Worm (Caenorhabditis elegans) whole organism, young adult: ENCODE results near the gene nhr-198.

Experiments
- D2030.7 ChIP-seq: fragments of 200-800 bp; sonication (Bioruptor generic); IDR thresholded peaks from 2 replicates; pipeline ENCODE4 v1.3.6; 2022; ENCODE audit warnings: missing genetic modification reagents, missing genetic modification characterization, missing compliant biosample characterization
- F33H1.4 ChIP-seq: fragments of 200-800 bp; sonication (Bioruptor generic); IDR thresholded peaks from 2 replicates; pipeline ENCODE4 v1.3.6; 2022; ENCODE audit warnings: missing genetic modification reagents, missing genetic modification characterization, missing compliant biosample characterization
- F49E8.2 ChIP-seq: sonication (generic microtip); optimal IDR thresholded peaks from 3 replicates; lab custom pipeline; 2017; ENCODE audit warnings: missing genetic modification characterization, mild to moderate bottlenecking, missing compliant biosample characterization, antibody characterized with exemption, moderate library complexity; ENCODE audit not compliant: insufficient read depth
- F52B5.7 ChIP-seq: sonication (generic microtip); optimal IDR thresholded peaks from 2 replicates; lab custom pipeline; 2016; ENCODE audit warnings: mild to moderate bottlenecking, missing genetic modification characterization, missing compliant biosample characterization
- F57C9.4 ChIP-seq: sonication (generic microtip); optimal IDR thresholded peaks from 2 replicates; lab custom pipeline; 2017; ENCODE audit warnings: mild to moderate bottlenecking, missing genetic modification characterization, missing compliant biosample characterization
- K12H6.12 ChIP-seq: fragments of 200-800 bp; sonication (Bioruptor generic); optimal IDR thresholded peaks from 2 replicates; lab custom pipeline; 2018; ENCODE audit warnings: mild to moderate bottlenecking, missing genetic modification characterization, missing compliant biosample characterization
- T26A5.8 ChIP-seq: sonication (generic microtip); optimal IDR thresholded peaks from 2 replicates; lab custom pipeline; 2016; ENCODE audit warnings: missing genetic modification characterization, missing compliant biosample characterization
- Y53F4B.3 ChIP-seq: fragments of 200-800 bp; sonication (Bioruptor generic); IDR thresholded peaks from 2 replicates; pipeline ENCODE4 v1.3.6; 2022; ENCODE audit warnings: missing genetic modification reagents, missing genetic modification characterization, missing compliant biosample characterization
- ZK185.1 ChIP-seq: sonication (generic microtip); optimal IDR thresholded peaks from 2 replicates; lab custom pipeline; 2016; ENCODE audit warnings: mild to moderate bottlenecking, missing genetic modification characterization, missing compliant biosample characterization; ENCODE audit not compliant: poor library complexity, severe bottlenecking
- aptf-3 ChIP-seq: fragments of 200-800 bp; sonication (Bioruptor generic); IDR thresholded peaks from 2 replicates; pipeline ENCODE4 v1.3.6; 2022; ENCODE audit warnings: missing genetic modification characterization, missing compliant biosample characterization
- athp-1 ChIP-seq: sonication (generic microtip); optimal IDR thresholded peaks from 2 replicates; lab custom pipeline; 2017; ENCODE audit warnings: mild to moderate bottlenecking, missing genetic modification characterization, missing compliant biosample characterization
- bed-2 ChIP-seq: fragments of 200-800 bp; sonication (Bioruptor generic); IDR thresholded peaks from 2 replicates; pipeline ENCODE4 v1.3.6; 2022; ENCODE audit warnings: missing genetic modification reagents, missing genetic modification characterization, missing compliant biosample characterization
- ccch-3 ChIP-seq: fragments of 200-800 bp; sonication (Bioruptor generic); optimal IDR thresholded peaks from 2 replicates; lab custom pipeline; 2018; ENCODE audit warnings: mild to moderate bottlenecking, missing genetic modification characterization, missing compliant biosample characterization
- ceh-79 ChIP-seq: sonication (generic microtip); optimal IDR thresholded peaks from 2 replicates; lab custom pipeline; 2017; ENCODE audit warnings: mild to moderate bottlenecking, missing genetic modification characterization, missing compliant biosample characterization
- dpff-1 ChIP-seq: sonication (generic microtip); optimal IDR thresholded peaks from 2 replicates; lab custom pipeline; 2017; ENCODE audit warnings: mild to moderate bottlenecking, missing genetic modification characterization, missing compliant biosample characterization
- efl-1 ChIP-seq: fragments of 150-350 bp; optimal IDR thresholded peaks from 2 replicates; lab custom pipeline; 2014; ENCODE audit warnings: missing biosample characterization, missing genetic modification reagents, missing genetic modification characterization
- fkh-3 ChIP-seq: sonication (generic microtip); optimal IDR thresholded peaks from 2 replicates; lab custom pipeline; 2016; ENCODE audit warnings: mild to moderate bottlenecking, missing genetic modification characterization, missing compliant biosample characterization
- lag-1 ChIP-seq: fragments of 200-800 bp; sonication (Bioruptor generic); IDR thresholded peaks from 2 replicates; pipeline ENCODE4 v1.3.6; 2022; ENCODE audit warnings: missing genetic modification reagents, missing genetic modification characterization, missing compliant biosample characterization
- let-526 ChIP-seq: fragments of 200-800 bp; sonication (Bioruptor generic); IDR thresholded peaks from 2 replicates; pipeline ENCODE4 v1.3.6; 2022; ENCODE audit warnings: missing genetic modification reagents, missing genetic modification characterization, missing compliant biosample characterization
- lin-26 ChIP-seq: fragments of 200-800 bp; sonication (Bioruptor generic); IDR thresholded peaks from 2 replicates; pipeline ENCODE4 v1.3.6; 2022; ENCODE audit warnings: missing genetic modification reagents, missing genetic modification characterization, missing compliant biosample characterization
- lin-35 ChIP-seq, 3 experiments: fragments of 150-350 bp in 2 of 3; sonication (generic microtip) in 1 of 3; optimal IDR thresholded peaks; 2 replicates each; lab custom pipeline; 2014 to 2018; ENCODE audit warnings: missing biosample characterization in 3 of 3, missing genetic modification characterization in 3 of 3, missing genetic modification reagents in 3 of 3
- lin-40 ChIP-seq: sonication (generic microtip); optimal IDR thresholded peaks from 2 replicates; lab custom pipeline; 2016; ENCODE audit warnings: missing genetic modification characterization, mild to moderate bottlenecking, missing compliant biosample characterization, missing genotype, missing genetic modification reagents
- mel-28 ChIP-seq: sonication (generic microtip); optimal IDR thresholded peaks from 2 replicates; lab custom pipeline; 2016; ENCODE audit warnings: borderline replicate concordance, mild to moderate bottlenecking, missing genetic modification characterization, missing compliant biosample characterization
- nhr-120 ChIP-seq: fragments of 200-800 bp; sonication (Bioruptor generic); IDR thresholded peaks from 2 replicates; pipeline ENCODE4 v1.3.6; 2022; ENCODE audit warnings: missing genetic modification characterization, missing compliant biosample characterization
- nhr-179 ChIP-seq: sonication (generic microtip); optimal IDR thresholded peaks from 2 replicates; lab custom pipeline; 2016; ENCODE audit warnings: mild to moderate bottlenecking, missing genetic modification characterization, missing compliant biosample characterization
- nhr-27 ChIP-seq: fragments of 200-800 bp; sonication (Bioruptor generic); optimal IDR thresholded peaks from 2 replicates; lab custom pipeline; 2018; ENCODE audit warnings: mild to moderate bottlenecking, missing genetic modification characterization, moderate library complexity, missing compliant biosample characterization
- nhr-90 ChIP-seq: sonication (generic microtip); optimal IDR thresholded peaks from 2 replicates; lab custom pipeline; 2016; ENCODE audit warnings: missing genotype, mild to moderate bottlenecking, missing genetic modification characterization, missing compliant biosample characterization
- pbrm-1 ChIP-seq: fragments of 200-800 bp; sonication (Bioruptor generic); IDR thresholded peaks from 2 replicates; pipeline ENCODE4 v1.3.6; 2022; ENCODE audit warnings: missing genetic modification reagents, missing genetic modification characterization, missing compliant biosample characterization
- sptf-2 ChIP-seq: fragments of 200-800 bp; sonication (Bioruptor generic); optimal IDR thresholded peaks from 2 replicates; lab custom pipeline; 2018; ENCODE audit warnings: mild to moderate bottlenecking, missing genetic modification characterization, missing compliant biosample characterization
- tbp1 ChIP-seq: fragments of 200-800 bp; sonication (Bioruptor generic); optimal IDR thresholded peaks from 2 replicates; lab custom pipeline; 2018; ENCODE audit warnings: mild to moderate bottlenecking, missing genetic modification characterization, missing compliant biosample characterization
- unc-62 ChIP-seq: fragments of 150-350 bp; optimal IDR thresholded peaks from 2 replicates; lab custom pipeline; 2014; ENCODE audit warnings: missing biosample characterization, missing genetic modification reagents, missing genetic modification characterization
- zfh-2 ChIP-seq: fragments of 200-800 bp; sonication (Bioruptor generic); conservative IDR thresholded peaks from 2 replicates; pipeline ENCODE4 v1.3.6; 2022; ENCODE audit warnings: missing genetic modification reagents, missing genetic modification characterization, missing compliant biosample characterization
- zim-3 ChIP-seq: sonication (generic microtip); optimal IDR thresholded peaks from 2 replicates; lab custom pipeline; 2017; ENCODE audit warnings: mild to moderate bottlenecking, missing genetic modification characterization, moderate library complexity, missing compliant biosample characterization
- ztf-18 ChIP-seq: sonication (generic microtip); optimal IDR thresholded peaks from 2 replicates; lab custom pipeline; 2016; ENCODE audit warnings: missing genotype, mild to moderate bottlenecking, missing genetic modification characterization, missing compliant biosample characterization
- ztf-6 ChIP-seq: fragments of 200-800 bp; sonication (Bioruptor generic); IDR thresholded peaks from 2 replicates; pipeline ENCODE4 v1.3.6; 2022; ENCODE audit warnings: missing genetic modification reagents, missing genetic modification characterization, missing compliant biosample characterization

nhr-198 gene

DNA sequence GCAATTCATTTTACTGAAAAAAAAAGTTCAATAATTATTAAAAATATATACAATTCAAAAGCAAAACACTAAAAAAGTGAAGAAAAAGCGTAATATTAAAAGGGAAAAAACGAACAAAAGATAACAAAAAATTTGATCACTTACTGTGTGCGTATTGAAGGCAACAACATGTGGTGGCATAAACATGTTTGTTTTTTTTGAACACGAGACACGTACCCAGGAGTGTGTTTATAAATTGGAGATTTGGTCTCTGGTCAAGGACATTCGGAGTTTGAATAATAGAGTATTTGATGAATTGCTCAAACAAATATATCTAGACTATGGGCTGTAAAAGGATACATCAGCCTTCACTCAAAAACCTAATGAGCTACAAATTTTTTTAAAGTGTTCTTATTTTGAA, 21.8 kb downstream of the nhr-198 start:
- no peak for TF ChIP-seq ccch-3 (GFP tag; lab: Kevin White, UChicago)
- no peak for TF ChIP-seq F33H1.4
- no peak for TF ChIP-seq nhr-27 (tag; lab: Kevin White, UChicago)
- no peak for TF ChIP-seq nhr-90 (tag; lab: Kevin White, UChicago)
- TF ChIP-seq mel-28 (tag; lab: Kevin White, UChicago) = no peak
- TF ChIP-seq sptf-2 (GFP tag; lab: Kevin White, UChicago) = no peak
- no peak for TF ChIP-seq D2030.7 (GFP tag; lab: Robert Waterston, UW)
- no peak for TF ChIP-seq zim-3 (tag; lab: Kevin White, UChicago)
- no peak for TF ChIP-seq F57C9.4 (tag; lab: Kevin White, UChicago)
- TF ChIP-seq tbp1 = no peak
- TF ChIP-seq unc-62 (GFP tag; lab: Kevin White, UChicago) = no peak
- no peak for TF ChIP-seq athp-1 (tag; lab: Kevin White, UChicago)
- TF ChIP-seq, all 124 proteins: peak for 0

DNA sequence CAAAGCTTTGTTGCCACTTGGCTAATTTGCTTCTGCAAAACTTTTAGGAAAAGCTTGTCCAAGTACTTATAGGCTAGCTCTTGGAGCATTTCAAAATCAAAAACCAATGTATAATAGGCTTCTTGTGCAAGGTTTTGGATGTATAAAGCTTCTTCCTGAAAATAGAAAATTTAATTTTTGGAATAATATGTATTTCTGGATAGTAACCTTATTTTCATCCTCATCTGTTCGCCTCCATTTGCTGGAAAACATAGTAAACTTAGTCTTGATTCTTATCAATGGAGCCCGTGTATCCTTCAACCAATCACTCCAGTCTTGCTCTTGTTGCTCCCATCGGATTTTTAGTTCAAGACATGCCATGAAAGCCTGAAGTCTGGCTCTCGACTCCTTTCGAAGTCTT, 22.9 kb downstream of the nhr-198 start, which contains the start of gene Y6E2A.4:
Gene Y6E2A.4, minus strand, starts transcription at position 101 of the 400 bp plus-strand sequence.
- no peak for TF ChIP-seq let-526

DNA sequence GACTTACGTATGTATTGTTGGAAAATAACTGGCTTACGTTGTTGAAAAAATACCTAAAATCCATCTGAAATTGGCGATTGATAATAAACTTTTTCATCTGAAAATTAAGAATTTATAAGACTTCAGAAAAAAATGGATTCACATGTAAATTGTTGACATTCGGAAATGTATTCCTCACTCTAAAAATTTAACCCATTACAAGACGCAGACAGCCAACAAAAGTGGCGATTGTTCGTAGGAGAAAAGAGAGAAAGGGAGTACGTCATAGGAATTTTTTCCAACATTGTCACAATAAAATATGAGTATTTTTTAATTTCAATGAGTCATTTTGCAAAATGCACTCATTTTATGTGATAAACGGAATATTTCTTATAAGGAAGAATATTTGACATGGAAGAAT, 24.8 kb downstream of the nhr-198 start, which contains the start of gene Y6E2A.5:
Gene Y6E2A.5, minus strand, starts transcription at position 101 of the 400 bp plus-strand sequence.
- TF ChIP-seq F49E8.2 (no peak), aptf-3 (no peak), ztf-6 (no peak), T26A5.8 (no peak), ZK185.1 (tag; lab: Kevin White, UChicago) (no peak), ceh-79 (tag; lab: Kevin White, UChicago) (no peak), nhr-120 (no peak), bed-2 (GFP tag; lab: Robert Waterston, UW) (no peak), dpff-1 (tag; lab: Kevin White, UChicago) (no peak), nhr-179 (no peak), lin-26 (no peak), ztf-18 (tag; lab: Kevin White, UChicago) (no peak), K12H6.12 (no peak), let-526 (no peak), efl-1 (GFP tag; lab: Kevin White, UChicago) (no peak)

DNA sequence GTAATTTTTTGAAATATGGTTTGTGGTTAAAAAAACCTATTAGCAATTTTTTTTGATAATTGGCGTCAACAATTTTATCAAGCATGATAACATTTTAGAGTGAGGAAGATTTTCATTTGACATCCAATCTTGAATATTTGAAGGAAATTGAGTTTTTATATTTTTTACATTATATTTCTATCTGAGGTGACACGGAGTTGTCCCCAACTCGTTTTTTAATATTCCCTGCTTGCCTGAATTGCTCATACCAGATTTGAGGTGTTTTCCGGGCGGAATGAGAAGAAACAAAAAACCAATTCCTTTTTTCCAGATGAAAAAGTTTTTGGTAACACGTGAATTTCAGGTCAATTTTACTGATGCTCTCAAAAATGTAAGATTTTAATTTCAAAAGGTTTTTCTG, 25.8 kb downstream of the nhr-198 start, which contains the start of gene Y6E2A.7:
Gene Y6E2A.7, plus strand, starts transcription at position 301 of the 400 bp plus-strand sequence.
- TF ChIP-seq ccch-3 (GFP tag; lab: Kevin White, UChicago) (no peak), unc-62 (GFP tag; lab: Kevin White, UChicago) (no peak), lin-40 (no peak), mel-28 (tag; lab: Kevin White, UChicago) (no peak), zfh-2 (GFP tag; lab: Robert Waterston, UW) (no peak), pbrm-1 (no peak), F52B5.7 (tag; lab: Kevin White, UChicago) (no peak), K12H6.12 (no peak), Y53F4B.3 (GFP tag; lab: Robert Waterston, UW) (no peak), nhr-179 (no peak), lin-35 (GFP tag; optimal IDR thresholded peaks at IDR 0.05; lab: Kevin White, UChicago) (no peak), fkh-3 (tag; lab: Kevin White, UChicago) (no peak), lag-1 (GFP tag; lab: Robert Waterston, UW) (no peak)
